Worm (Caenorhabditis elegans) whole organism, L2 larva: ENCODE results near the gene str-123.

Experiments used
- R02D3.7 ChIP-seq: fragments of 150-350 bp; optimal IDR thresholded peaks from 2 replicates; lab custom pipeline; 2014; ENCODE audit warnings: missing biosample characterization, missing genetic modification characterization
- aly-2 ChIP-seq: fragments of 150-350 bp; optimal IDR thresholded peaks from 2 replicates; lab custom pipeline; 2014; ENCODE audit warnings: missing biosample characterization, missing genetic modification characterization
- unc-62 ChIP-seq: fragments of 150-350 bp; optimal IDR thresholded peaks from 2 replicates; lab custom pipeline; 2014; ENCODE audit warnings: missing biosample characterization, missing genetic modification reagents, missing genetic modification characterization

- TF ChIP-seq aly-2 (tag; lab: Kevin White, UChicago) (no peak), R02D3.7 (no peak), unc-62 (GFP tag; lab: Kevin White, UChicago) (no peak)
These were observed 44.7 kb downstream of the str-123 start for ce11 chrX:12834848-12835247.
